Worm (Caenorhabditis elegans) whole organism, mixed stage, embryonic: ENCODE data around the gene C56G2.5.

Source experiments
- ceh-43 ChIP-seq: fragments of 200-800 bp; sonication (Bioruptor generic); optimal IDR thresholded peaks from 2 replicates; lab custom pipeline; 2018; ENCODE audit warnings: mild to moderate bottlenecking, missing genetic modification characterization, moderate library complexity, missing compliant biosample characterization
- ces-1 ChIP-seq: fragments of 150-350 bp; optimal IDR thresholded peaks from 2 replicates; lab custom pipeline; 2014; ENCODE audit warnings: missing biosample characterization, missing genetic modification reagents, missing genetic modification characterization
- lin-13 ChIP-seq: fragments of 150-350 bp; optimal IDR thresholded peaks from 2 replicates; lab custom pipeline; 2014; ENCODE audit warnings: missing biosample characterization, missing genetic modification characterization
- nhr-12 ChIP-seq: fragments of 150-350 bp; optimal IDR thresholded peaks from 2 replicates; lab custom pipeline; 2014; ENCODE audit warnings: missing biosample characterization, missing genetic modification characterization
- nhr-2 ChIP-seq: fragments of 150-350 bp; optimal IDR thresholded peaks from 2 replicates; lab custom pipeline; 2014; ENCODE audit warnings: missing biosample characterization, missing genetic modification characterization
- nhr-76 ChIP-seq: sonication (generic microtip); optimal IDR thresholded peaks from 2 replicates; lab custom pipeline; 2017; ENCODE audit warnings: missing biosample characterization, missing genetic modification characterization
- snpc-4 ChIP-seq: fragments of 150-350 bp; optimal IDR thresholded peaks from 2 replicates; lab custom pipeline; 2014; ENCODE audit warnings: missing biosample characterization, missing genetic modification characterization

- no peak for TF ChIP-seq ces-1
- TF ChIP-seq ceh-43 (GFP tag; lab: Kevin White, UChicago): no peak
- TF ChIP-seq nhr-12 (tag; lab: Kevin White, UChicago): no peak
- no peak for TF ChIP-seq lin-13
- TF ChIP-seq nhr-76 (tag; lab: Kevin White, UChicago): no peak
- TF ChIP-seq nhr-2 (tag; lab: Kevin White, UChicago): no peak
- TF ChIP-seq snpc-4: no peak
Observed at ce11 chrIII:6300297-6300696, 23.7 kb downstream of the C56G2.5 start.
